Worm (Caenorhabditis elegans) whole organism, late embryonic: ENCODE data around the gene srsx-19.

Experiments
- F13H6.1 ChIP-seq: sonication (generic microtip); optimal IDR thresholded peaks from 2 replicates; lab custom pipeline; 2016; ENCODE audit warnings: missing genetic modification characterization, missing compliant biosample characterization
- T23F11.4 ChIP-seq: fragments of 200-800 bp; sonication (Bioruptor generic); optimal IDR thresholded peaks from 2 replicates; lab custom pipeline; 2018; ENCODE audit warnings: mild to moderate bottlenecking, missing genetic modification characterization, missing compliant biosample characterization
- ceh-31 ChIP-seq: sonication (generic microtip); optimal IDR thresholded peaks from 2 replicates; lab custom pipeline; 2016; ENCODE audit warnings: missing genetic modification characterization, missing compliant biosample characterization
- ceh-9 ChIP-seq: sonication (generic microtip); optimal IDR thresholded peaks from 2 replicates; lab custom pipeline; 2016; ENCODE audit warnings: mild to moderate bottlenecking, missing genetic modification characterization, inconsistent platforms, missing compliant biosample characterization
- fkh-10 ChIP-seq: fragments of 150-350 bp; optimal IDR thresholded peaks from 2 replicates; lab custom pipeline; 2014; ENCODE audit warnings: missing biosample characterization, missing genetic modification reagents, missing genetic modification characterization
- gmeb-2 ChIP-seq: sonication (generic microtip); optimal IDR thresholded peaks from 2 replicates; lab custom pipeline; 2016; ENCODE audit warnings: missing genetic modification characterization, inconsistent platforms, missing compliant biosample characterization
- hlh-30 ChIP-seq: sonication (generic microtip); optimal IDR thresholded peaks from 2 replicates; lab custom pipeline; 2017; ENCODE audit warnings: antibody characterized with exemption, missing genetic modification characterization, missing compliant biosample characterization; ENCODE audit not compliant: insufficient read depth
- lin-11 ChIP-seq: fragments of 200-800 bp; sonication (Bioruptor generic); optimal IDR thresholded peaks from 2 replicates; lab custom pipeline; 2018; ENCODE audit warnings: mild to moderate bottlenecking, missing genetic modification characterization, missing compliant biosample characterization
- nfya-1 ChIP-seq: sonication (generic microtip); optimal IDR thresholded peaks from 2 replicates; lab custom pipeline; 2017; ENCODE audit warnings: missing genetic modification characterization, mild to moderate bottlenecking, missing compliant biosample characterization, antibody characterized with exemption, moderate library complexity
- pat-9 ChIP-seq: fragments of 200-800 bp; sonication (Bioruptor generic); optimal IDR thresholded peaks from 2 replicates; lab custom pipeline; 2018; ENCODE audit warnings: mild to moderate bottlenecking, missing genetic modification characterization, moderate library complexity, missing compliant biosample characterization
- pqm-1 ChIP-seq: sonication (generic microtip); optimal IDR thresholded peaks from 2 replicates; lab custom pipeline; 2016; ENCODE audit warnings: missing genetic modification characterization, missing compliant biosample characterization
- tbx-2 ChIP-seq: sonication (generic microtip); optimal IDR thresholded peaks from 2 replicates; lab custom pipeline; 2016; ENCODE audit warnings: missing genetic modification characterization, missing compliant biosample characterization

ce11 chrV:13916196-13916595 lies 28.7 kb downstream of the srsx-19 start, which contains the start of gene str-252:
- TF ChIP-seq ceh-9 (no peak), fkh-10 (no peak), lin-11 (tag; lab: Kevin White, UChicago) (no peak), pqm-1 (tag; lab: Kevin White, UChicago) (no peak), T23F11.4 (GFP tag; lab: Kevin White, UChicago) (no peak), pat-9 (no peak), ceh-31 (tag; lab: Kevin White, UChicago) (no peak), gmeb-2 (tag; lab: Kevin White, UChicago) (no peak), tbx-2 (tag; lab: Kevin White, UChicago) (no peak), F13H6.1 (tag; lab: Kevin White, UChicago) (no peak), nfya-1 (tag; lab: Kevin White, UChicago) (no peak), hlh-30 (no peak)
